Worm (Caenorhabditis elegans) whole organism, L4 larva: Measurements from ENCODE around the gene alh-3.
A peak's percentile ranks its signal among the peaks of the same experiment; 100 is the strongest.

Experiments used
- T26A8.4 ChIP-seq: fragments of 200-800 bp; sonication (Bioruptor generic); IDR thresholded peaks from 2 replicates; pipeline ENCODE4 v1.3.6; 2022; ENCODE audit warnings: missing genetic modification characterization, missing compliant biosample characterization
- Y105C5A.15 ChIP-seq: fragments of 200-800 bp; sonication (Bioruptor generic); IDR thresholded peaks from 2 replicates; pipeline ENCODE4 v1.3.6; 2022; ENCODE audit warnings: missing genetic modification characterization, missing compliant biosample characterization
- ama-1 ChIP-seq: fragments of 150-350 bp; optimal IDR thresholded peaks from 2 replicates; lab custom pipeline; 2014; ENCODE audit warnings: inconsistent platforms, mixed read lengths
- attf-4 ChIP-seq: sonication (generic microtip); optimal IDR thresholded peaks from 3 replicates; lab custom pipeline; 2017; ENCODE audit warnings: missing biosample characterization, missing genetic modification characterization
- ceh-20 ChIP-seq: fragments of 200-800 bp; sonication (Bioruptor generic); IDR thresholded peaks from 2 replicates; pipeline ENCODE4 v1.3.6; 2022; ENCODE audit warnings: missing genetic modification reagents, missing genetic modification characterization, missing compliant biosample characterization
- ceh-32 ChIP-seq: sonication (generic microtip); optimal IDR thresholded peaks from 2 replicates; lab custom pipeline; 2016; ENCODE audit warnings: mild to moderate bottlenecking, missing genetic modification characterization, missing compliant biosample characterization; ENCODE audit not compliant: poor library complexity
- ceh-44 ChIP-seq: fragments of 200-800 bp; sonication (Bioruptor generic); IDR thresholded peaks from 2 replicates; pipeline ENCODE4 v1.3.6; 2022; ENCODE audit warnings: missing genetic modification reagents, missing genetic modification characterization, missing compliant biosample characterization
- ctbp-1 ChIP-seq: fragments of 200-800 bp; sonication (Bioruptor generic); IDR thresholded peaks from 2 replicates; pipeline ENCODE4 v1.3.6; 2022; ENCODE audit warnings: missing genetic modification reagents, missing genetic modification characterization, missing compliant biosample characterization
- daf-16 ChIP-seq, 3 experiments: sonication (generic microtip); optimal IDR thresholded peaks; 2 replicates each; lab custom pipeline; 2016 to 2017; ENCODE audit warnings: missing genetic modification characterization in 3 of 3, missing genetic modification reagents in 3 of 3, mild to moderate bottlenecking in 2 of 3, missing compliant biosample characterization in 2 of 3, missing biosample characterization in 1 of 3, moderate library complexity in 1 of 3
- dpl-1 ChIP-seq: fragments of 150-350 bp; optimal IDR thresholded peaks from 2 replicates; lab custom pipeline; 2014; ENCODE audit warnings: missing biosample characterization, missing genetic modification reagents, missing genetic modification characterization
- egl-27 ChIP-seq: sonication (generic microtip); optimal IDR thresholded peaks from 3 replicates; lab custom pipeline; 2017; ENCODE audit warnings: missing biosample characterization, missing genetic modification reagents, missing genetic modification characterization
- lim-7 ChIP-seq: fragments of 200-800 bp; sonication (Bioruptor generic); IDR thresholded peaks from 2 replicates; pipeline ENCODE4 v1.3.6; 2022; ENCODE audit warnings: missing genetic modification characterization, missing compliant biosample characterization
- lin-1 ChIP-seq: fragments of 200-800 bp; sonication (Bioruptor generic); IDR thresholded peaks from 2 replicates; pipeline ENCODE4 v1.3.6; 2022; ENCODE audit warnings: missing genetic modification reagents, missing genetic modification characterization, missing compliant biosample characterization
- lin-29 ChIP-seq: fragments of 200-800 bp; sonication (Bioruptor generic); IDR thresholded peaks from 2 replicates; pipeline ENCODE4 v1.3.6; 2022; ENCODE audit warnings: missing genetic modification reagents, missing genetic modification characterization, missing compliant biosample characterization
- lin-38 ChIP-seq: fragments of 200-800 bp; sonication (Bioruptor generic); IDR thresholded peaks from 2 replicates; pipeline ENCODE4 v1.3.6; 2022; ENCODE audit warnings: missing genetic modification reagents, missing genetic modification characterization, missing compliant biosample characterization
- madf-5 ChIP-seq, 2 experiments: fragments of 200-800 bp; sonication (Bioruptor generic); IDR thresholded peaks; 2 replicates each; pipeline ENCODE4 v1.3.6; 2022; ENCODE audit warnings: missing compliant biosample characterization in 2 of 2, missing genetic modification characterization in 2 of 2
- nhr-11 ChIP-seq: fragments of 150-350 bp; optimal IDR thresholded peaks from 2 replicates; lab custom pipeline; 2014; ENCODE audit warnings: missing biosample characterization, missing genetic modification characterization
- nhr-25 ChIP-seq: sonication (generic microtip); optimal IDR thresholded peaks from 2 replicates; lab custom pipeline; 2017; ENCODE audit warnings: missing genetic modification characterization, mild to moderate bottlenecking, missing compliant biosample characterization, antibody characterized with exemption, moderate library complexity, borderline replicate concordance; ENCODE audit not compliant: insufficient read depth
- nhr-77 ChIP-seq: fragments of 150-350 bp; optimal IDR thresholded peaks from 2 replicates; lab custom pipeline; 2014; ENCODE audit warnings: missing biosample characterization, missing genetic modification characterization
- pqm-1 ChIP-seq: sonication (generic microtip); optimal IDR thresholded peaks from 2 replicates; lab custom pipeline; 2017; ENCODE audit warnings: missing biosample characterization, missing genetic modification characterization
- rbr-2 ChIP-seq: sonication (generic microtip); optimal IDR thresholded peaks from 2 replicates; lab custom pipeline; 2016; ENCODE audit warnings: missing genotype, missing genetic modification characterization, missing compliant biosample characterization
- saeg-2 ChIP-seq: fragments of 200-800 bp; sonication (Bioruptor generic); IDR thresholded peaks from 2 replicates; pipeline ENCODE4 v1.3.6; 2022; ENCODE audit warnings: missing genetic modification reagents, missing genetic modification characterization, missing compliant biosample characterization
- snpc-1.2 ChIP-seq: fragments of 200-800 bp; sonication (Bioruptor generic); IDR thresholded peaks from 2 replicates; pipeline ENCODE4 v1.3.6; 2022; ENCODE audit warnings: missing genetic modification reagents, missing genetic modification characterization, missing compliant biosample characterization
- spr-3 ChIP-seq: fragments of 200-800 bp; sonication (Bioruptor generic); optimal IDR thresholded peaks from 2 replicates; lab custom pipeline; 2018; ENCODE audit warnings: mild to moderate bottlenecking, missing genetic modification characterization, missing compliant biosample characterization
- unc-130 ChIP-seq: sonication (generic microtip); optimal IDR thresholded peaks from 2 replicates; lab custom pipeline; 2016; ENCODE audit warnings: missing genetic modification reagents, missing genetic modification characterization, missing compliant biosample characterization
- unc-39 ChIP-seq: sonication (generic microtip); optimal IDR thresholded peaks from 2 replicates; lab custom pipeline; 2017; ENCODE audit warnings: missing biosample characterization, missing genetic modification characterization
- unc-62 ChIP-seq, 3 experiments: fragments of 150-350 bp in 1 of 3; sonication (generic microtip); optimal IDR thresholded peaks in 2 of 3; peaks in 1 of 3; 1 replicate in 1 of 3; 2 replicates in 2 of 3; lab custom pipeline; 2014 to 2017; ENCODE audit warnings: missing biosample characterization in 3 of 3, missing genetic modification characterization in 3 of 3, missing genetic modification reagents in 3 of 3, missing genotype in 1 of 3
- ztf-7 ChIP-seq: fragments of 150-350 bp; optimal IDR thresholded peaks from 2 replicates; lab custom pipeline; 2014; ENCODE audit warnings: missing biosample characterization, missing genetic modification characterization

Gene alh-3

ce11 chrIV:11051963-11052362, 29.6 kb downstream of the alh-3 start:
- no peak for TF ChIP-seq ztf-7 (tag; lab: Kevin White, UChicago)
- no peak for TF ChIP-seq madf-5 (GFP tag; IDR thresholded peaks at IDR 0.05; lab: Robert Waterston, UW)
- no peak for TF ChIP-seq spr-3 (GFP tag; lab: Kevin White, UChicago)
- TF ChIP-seq nhr-11 (tag; lab: Kevin White, UChicago) = no peak
- TF ChIP-seq daf-16 (GFP tag; optimal IDR thresholded peaks at IDR 0.05; lab: Kevin White, UChicago) = no peak
- TF ChIP-seq daf-16 (tag; optimal IDR thresholded peaks at IDR 0.05; lab: Kevin White, UChicago) = no peak
- TF ChIP-seq attf-4 (tag; lab: Kevin White, UChicago) = no peak
- TF ChIP-seq rbr-2 (tag; lab: Kevin White, UChicago) = no peak
- peak in 1 of 2 experiments; percentile 91 for TF ChIP-seq unc-62 (GFP tag; optimal IDR thresholded peaks at IDR 0.05 in 1 of 2; lab: Kevin White, UChicago)
- no peak for TF ChIP-seq unc-62 (tag; optimal IDR thresholded peaks at IDR 0.05; lab: Kevin White, UChicago)

- TF ChIP-seq ceh-20 (GFP tag; lab: Robert Waterston, UW) (no peak), unc-39 (tag; lab: Kevin White, UChicago) (no peak), ceh-32 (tag; lab: Kevin White, UChicago) (no peak), unc-130 (peak; percentile 19), lim-7 (no peak), Y105C5A.15 (GFP tag; lab: Robert Waterston, UW) (no peak), nhr-77 (tag; lab: Kevin White, UChicago) (no peak), lin-38 (GFP tag; lab: Robert Waterston, UW) (peak; percentile 85), dpl-1 (GFP tag; lab: Kevin White, UChicago) (no peak), ceh-44 (GFP tag; lab: Robert Waterston, UW) (0 out of 2 replicates have a peak, but pooled peaks have one; percentile 31), lin-29 (GFP tag; lab: Robert Waterston, UW) (no peak), egl-27 (tag; lab: Kevin White, UChicago) (no peak)
- TF ChIP-seq, all 104 proteins: peak for 3
Measured at ce11 chrIV:11053652-11054317, 31.4 kb downstream of the alh-3 start, which contains the start of the genes F36H1.12 and lin-3. F36H1.12 (minus strand) TSS chrIV:11053702. lin-3 (plus strand) TSS chrIV:11054308.

ce11 chrIV:11062984-11063613, 40.7 kb downstream of the alh-3 start:
- TF ChIP-seq pqm-1 (tag; lab: Kevin White, UChicago) (no peak), daf-16 (GFP tag; optimal IDR thresholded peaks at IDR 0.05; lab: Kevin White, UChicago) (peak in 1 of 2 experiments; percentile 78), daf-16 (tag; optimal IDR thresholded peaks at IDR 0.05; lab: Kevin White, UChicago) (no peak), ama-1 (lab: Kevin White, UChicago) (peak; percentile 48), unc-62 (GFP tag; optimal IDR thresholded peaks at IDR 0.05 in 1 of 2; lab: Kevin White, UChicago) (peak in 1 of 2 experiments; percentile 94), unc-62 (tag; optimal IDR thresholded peaks at IDR 0.05; lab: Kevin White, UChicago) (no peak), T26A8.4 (peak; percentile 66; the same call in 1 of the 2 replicates)

- TF ChIP-seq ama-1 (lab: Kevin White, UChicago) = peak; percentile 57
- no peak for TF ChIP-seq ceh-44 (GFP tag; lab: Robert Waterston, UW)
- peak; percentile 67 for TF ChIP-seq nhr-11 (tag; lab: Kevin White, UChicago)
- peak in 1 of 2 experiments; percentile 91 for TF ChIP-seq daf-16 (GFP tag; optimal IDR thresholded peaks at IDR 0.05; lab: Kevin White, UChicago)
- TF ChIP-seq daf-16 (tag; optimal IDR thresholded peaks at IDR 0.05; lab: Kevin White, UChicago) = no peak
- no peak for TF ChIP-seq ctbp-1 (GFP tag; lab: Robert Waterston, UW)
Measured at ce11 chrIV:11063962-11064361, 41.6 kb downstream of the alh-3 start, which contains the start of gene ttr-16. ttr-16 (minus strand) TSS chrIV:11064137.

- peak in 1 of 2 experiments; percentile 83 for TF ChIP-seq daf-16 (GFP tag; optimal IDR thresholded peaks at IDR 0.05; lab: Kevin White, UChicago)
- TF ChIP-seq daf-16 (tag; optimal IDR thresholded peaks at IDR 0.05; lab: Kevin White, UChicago) = no peak
- no peak for TF ChIP-seq saeg-2 (GFP tag; lab: Robert Waterston, UW)
- no peak for TF ChIP-seq snpc-1.2 (GFP tag; lab: Robert Waterston, UW)
- no peak for TF ChIP-seq lin-1
- no peak for TF ChIP-seq pqm-1 (tag; lab: Kevin White, UChicago)
- no peak for TF ChIP-seq nhr-25 (tag; lab: Kevin White, UChicago)
Measured at ce11 chrIV:11067003-11067402, 44.6 kb downstream of the alh-3 start, which contains the start of gene ttr-17. ttr-17 (minus strand) TSS chrIV:11067026.
